Worm (Caenorhabditis elegans) whole organism, L4/young adult: ENCODE measurements around the gene ver-3.

Source experiments
- W03F9.2 ChIP-seq: fragments of 150-350 bp; optimal IDR thresholded peaks from 2 replicates; lab custom pipeline; 2014; ENCODE audit warnings: missing biosample characterization, missing genetic modification characterization
- dao-5 ChIP-seq: sonication (generic microtip); optimal IDR thresholded peaks from 2 replicates; lab custom pipeline; 2016; ENCODE audit warnings: missing genotype, missing genetic modification characterization, moderate library complexity, missing compliant biosample characterization
- him-1 ChIP-seq: sonication (generic microtip); optimal IDR thresholded peaks from 2 replicates; lab custom pipeline; 2016; ENCODE audit warnings: missing genotype, missing genetic modification reagents, missing genetic modification characterization, missing compliant biosample characterization

DNA sequence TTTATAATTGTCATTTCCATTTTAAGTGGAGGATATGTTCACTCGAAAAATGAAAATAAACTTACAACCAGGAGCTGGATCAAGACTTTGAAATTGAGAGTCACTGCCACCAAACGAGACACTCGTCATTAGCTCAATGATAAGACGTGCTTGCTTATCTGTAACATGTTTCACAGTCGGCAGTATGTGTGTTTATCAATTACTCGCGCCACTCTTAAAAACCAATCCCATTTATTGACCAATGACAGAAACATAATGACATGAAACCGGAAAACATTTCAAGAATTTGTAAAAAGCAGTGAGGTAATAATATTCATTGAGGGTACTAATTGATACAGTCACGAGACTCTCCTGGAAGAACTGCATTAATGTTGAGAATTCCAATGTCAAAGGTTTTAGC is 15.8 kb downstream of the ver-3 start, which contains the start of gene del-5:
- no peak for TF ChIP-seq him-1 (tag; lab: Kevin White, UChicago)
- TF ChIP-seq dao-5 (tag; lab: Kevin White, UChicago): no peak
- no peak for TF ChIP-seq W03F9.2 (tag; lab: Kevin White, UChicago)
